Worm (Caenorhabditis elegans): ENCODE data around the gene F56B3.4.

DNA sequence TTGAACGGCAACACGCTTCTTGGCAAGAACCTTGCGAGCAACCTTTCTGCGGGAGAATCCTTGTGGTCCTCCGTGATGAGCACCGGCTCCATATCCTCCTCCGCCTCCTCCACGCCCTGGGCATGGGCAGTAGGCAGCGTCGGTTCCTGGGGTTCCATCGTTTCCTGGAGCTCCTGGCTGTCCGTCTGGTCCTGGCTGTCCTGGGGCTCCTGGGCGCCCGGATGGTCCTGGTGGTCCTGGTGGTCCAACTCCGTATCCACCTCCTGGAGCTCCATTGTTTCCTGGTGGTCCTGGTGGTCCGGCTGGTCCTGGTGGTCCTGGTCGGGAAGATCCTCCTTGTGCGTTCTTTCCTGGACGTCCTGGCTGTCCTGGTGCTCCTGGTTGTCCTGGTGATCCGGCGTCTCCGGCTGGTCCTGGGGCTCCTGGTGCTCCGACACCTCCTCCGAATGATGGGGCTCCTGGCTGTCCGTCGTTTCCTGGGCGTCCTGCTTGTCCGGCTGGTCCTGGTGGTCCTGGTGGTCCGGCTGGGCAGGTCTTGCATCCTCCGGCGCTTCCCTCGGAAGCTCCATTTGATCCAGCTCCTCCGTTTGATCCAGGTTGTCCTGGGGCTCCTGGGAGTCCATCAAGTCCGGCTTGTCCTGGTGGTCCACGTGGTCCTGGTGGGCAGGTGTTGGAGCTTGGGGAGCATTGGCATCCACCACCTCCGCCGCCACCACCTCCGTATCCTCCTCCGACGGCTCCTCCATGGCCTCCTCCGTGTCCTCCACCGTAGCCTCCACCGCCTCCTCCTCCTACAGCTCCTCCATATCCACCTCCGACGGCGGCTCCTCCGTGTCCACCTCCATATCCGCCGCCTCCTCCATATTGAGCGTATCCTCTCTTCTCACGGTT is 31.3 kb downstream of the F56B3.4 start:
- TF ChIP-seq unc-62 (GFP tag; optimal IDR thresholded peaks at IDR 0.05) = no peak
- TF ChIP-seq K12H6.12 (tag; optimal IDR thresholded peaks at IDR 0.05) = no peak
- no peak for TF ChIP-seq dpff-1 (tag; optimal IDR thresholded peaks at IDR 0.05)
- TF ChIP-seq ama-1 (optimal IDR thresholded peaks at IDR 0.05) = no peak
- no peak for TF ChIP-seq ama-1 (GFP tag; optimal IDR thresholded peaks at IDR 0.05)
- TF ChIP-seq snpc-1.1 (tag; optimal IDR thresholded peaks at IDR 0.05; ENCODE audit: insufficient read depth) = no peak
- no peak for TF ChIP-seq sea-2 (GFP tag; IDR thresholded peaks at IDR 0.05)
- no peak for TF ChIP-seq hmg-1.2 (GFP tag; IDR thresholded peaks at IDR 0.05)
- TF ChIP-seq nhr-80 (tag; optimal IDR thresholded peaks at IDR 0.05) = no peak
- TF ChIP-seq nhr-120 (GFP tag; IDR thresholded peaks at IDR 0.05) = peak; percentile 66; the same call in 1 of the 2 replicates
